Worm (Caenorhabditis elegans): ENCODE results near the gene abts-2.

- TF ChIP-seq fos-1 (tag; optimal IDR thresholded peaks at IDR 0.05) (no peak), mbf-1 (tag; optimal IDR thresholded peaks at IDR 0.05) (no peak), ama-1 (optimal IDR thresholded peaks at IDR 0.05) (no peak), R02D3.7 (tag; optimal IDR thresholded peaks at IDR 0.05) (no peak), elt-3 (tag; optimal IDR thresholded peaks at IDR 0.05) (no peak), crh-2 (tag; optimal IDR thresholded peaks at IDR 0.05) (no peak), ztf-11 (tag; optimal IDR thresholded peaks at IDR 0.05) (no peak), nhr-6 (tag; optimal IDR thresholded peaks at IDR 0.05) (no peak), egl-27 (tag; optimal IDR thresholded peaks at IDR 0.05) (no peak)
Measured at ce11 chrX:11632107-11632506, 46.6 kb downstream of the abts-2 start, which contains the start of gene sto-6.
